Fruit fly (Drosophila melanogaster) whole organism, embryonic: Measurements from ENCODE around the gene CG17283.

Source experiments
- CG10654 ChIP-seq: fragments of 200-800 bp; sonication (Bioruptor generic); optimal IDR thresholded peaks from 2 replicates; lab custom pipeline; 2016; ENCODE audit warnings: missing biosample characterization, missing genetic modification characterization
- CG31365 ChIP-seq: fragments of 200-800 bp; sonication (Bioruptor generic); optimal IDR thresholded peaks from 2 replicates; lab custom pipeline; 2018; ENCODE audit warnings: missing biosample characterization, mild to moderate bottlenecking, missing genetic modification characterization
- Max ChIP-seq: fragments of 200-800 bp; sonication (Bioruptor generic); optimal IDR thresholded peaks from 2 replicates; lab custom pipeline; 2016; ENCODE audit warnings: missing biosample characterization, mild to moderate bottlenecking, missing genetic modification characterization
- h ChIP-seq: fragments of >200 bp; optimal IDR thresholded peaks from 2 replicates; lab custom pipeline; 2017
- pita ChIP-seq: fragments of 200-800 bp; sonication (Bioruptor generic); optimal IDR thresholded peaks from 2 replicates; lab custom pipeline; 2017; ENCODE audit warnings: missing biosample characterization, mild to moderate bottlenecking, missing genetic modification characterization

- no peak for TF ChIP-seq pita
- TF ChIP-seq CG10654, result no peak
- no peak for TF ChIP-seq h (lab: Kevin White, UChicago)
- TF ChIP-seq CG31365 (tag; lab: Kevin White, UChicago), result no peak
- TF ChIP-seq Max, result no peak
Observed at dm6 chr3R:17430481-17430880, 22.8 kb downstream of the CG17283 start.
